Fruit fly (Drosophila melanogaster) whole organism, embryonic: ENCODE data around the gene snky.
A peak's percentile ranks its signal among the peaks of the same experiment; 100 is the strongest.

Source experiments
- CG10321 ChIP-seq: fragments of 200-800 bp; sonication (Bioruptor generic); IDR thresholded peaks from 2 replicates; pipeline ENCODE4 v1.3.6; 2022; ENCODE audit warnings: missing biosample characterization, missing genetic modification characterization
- CG10959 ChIP-seq: fragments of 200-800 bp; sonication (Bioruptor generic); IDR thresholded peaks from 2 replicates; pipeline ENCODE4 v1.3.6; 2022; ENCODE audit warnings: missing biosample characterization, missing genetic modification characterization
- CG11093 ChIP-seq: fragments of 200-800 bp; sonication (Bioruptor generic); IDR thresholded peaks from 3 replicates; pipeline ENCODE4 v1.3.6; 2022; ENCODE audit warnings: missing biosample characterization, missing genetic modification characterization
- CG11504 ChIP-seq: fragments of 200-800 bp; sonication (Bioruptor generic); optimal IDR thresholded peaks from 3 replicates; lab custom pipeline; 2019; ENCODE audit warnings: missing biosample characterization, mild to moderate bottlenecking, missing genetic modification characterization, moderate library complexity
- CG1233 ChIP-seq: fragments of 200-800 bp; sonication (Bioruptor generic); optimal IDR thresholded peaks from 4 replicates; lab custom pipeline; 2018; ENCODE audit warnings: missing biosample characterization, mild to moderate bottlenecking, missing genetic modification characterization
- CG12769 ChIP-seq: fragments of 200-800 bp; sonication (Bioruptor generic); optimal IDR thresholded peaks from 2 replicates; lab custom pipeline; 2019; ENCODE audit warnings: missing biosample characterization, mild to moderate bottlenecking, missing genetic modification characterization, moderate library complexity
- CG13624 ChIP-seq: fragments of 200-800 bp; sonication (Bioruptor generic); optimal IDR thresholded peaks from 2 replicates; lab custom pipeline; 2016; ENCODE audit warnings: missing biosample characterization, missing genetic modification characterization
- CG14050 ChIP-seq: fragments of 200-800 bp; sonication (Bioruptor generic); IDR thresholded peaks from 3 replicates; pipeline ENCODE4 v1.3.6; 2022; ENCODE audit warnings: missing biosample characterization, missing genetic modification characterization
- CG14860 ChIP-seq: fragments of 200-800 bp; sonication (Bioruptor generic); IDR thresholded peaks from 3 replicates; pipeline ENCODE4 v1.3.6; 2022; ENCODE audit warnings: missing biosample characterization, missing genetic modification characterization; ENCODE audit not compliant: partially characterized antibody
- CG16815 ChIP-seq: fragments of 200-800 bp; sonication (Bioruptor generic); optimal IDR thresholded peaks from 3 replicates; lab custom pipeline; 2017; ENCODE audit warnings: missing biosample characterization, mild to moderate bottlenecking, missing genetic modification characterization
- CG17328 ChIP-seq: fragments of 200-800 bp; sonication (Bioruptor generic); IDR thresholded peaks from 2 replicates; pipeline ENCODE4 v1.3.6; 2022; ENCODE audit warnings: missing biosample characterization, missing genetic modification characterization
- CG2199 ChIP-seq: fragments of 200-800 bp; sonication (Bioruptor generic); IDR thresholded peaks from 3 replicates; pipeline ENCODE4 v1.3.6; 2022; ENCODE audit warnings: missing biosample characterization, missing genetic modification characterization
- CG2712 ChIP-seq: fragments of 200-800 bp; optimal IDR thresholded peaks from 3 replicates; lab custom pipeline; 2019; ENCODE audit warnings: missing biosample characterization, mild to moderate bottlenecking, missing genetic modification characterization, moderate library complexity
- CG43689 ChIP-seq: fragments of 200-800 bp; sonication (Bioruptor generic); IDR thresholded peaks from 2 replicates; pipeline ENCODE4 v1.3.6; 2022; ENCODE audit warnings: missing biosample characterization, missing genetic modification characterization
- CG4424 ChIP-seq: fragments of 200-800 bp; sonication (Bioruptor generic); optimal IDR thresholded peaks from 3 replicates; lab custom pipeline; 2016; ENCODE audit warnings: missing biosample characterization, missing genetic modification characterization
- CG4730 ChIP-seq: fragments of 200-800 bp; sonication (Bioruptor generic); IDR thresholded peaks from 2 replicates; pipeline ENCODE4 v1.3.6; 2022; ENCODE audit warnings: missing biosample characterization, missing genetic modification characterization
- CG5953 ChIP-seq: fragments of 200-800 bp; sonication (Bioruptor generic); IDR thresholded peaks from 2 replicates; pipeline ENCODE4 v1.3.6; 2022; ENCODE audit warnings: missing biosample characterization, missing genetic modification characterization
- CG6683 ChIP-seq: fragments of 200-800 bp; sonication (Bioruptor generic); optimal IDR thresholded peaks from 2 replicates; lab custom pipeline; 2017; ENCODE audit warnings: missing biosample characterization, mild to moderate bottlenecking, missing genetic modification characterization, missing genetic modification reagents
- CG6689 ChIP-seq: fragments of 200-800 bp; sonication (Bioruptor generic); IDR thresholded peaks from 2 replicates; pipeline ENCODE4 v1.3.6; 2022; ENCODE audit warnings: missing biosample characterization, missing genetic modification characterization
- CG7372 ChIP-seq: fragments of 200-800 bp; sonication (Bioruptor generic); IDR thresholded peaks from 2 replicates; pipeline ENCODE4 v1.3.6; 2022; ENCODE audit warnings: missing biosample characterization, missing genetic modification characterization
- CG7963 ChIP-seq: fragments of 200-800 bp; sonication (Bioruptor generic); IDR thresholded peaks from 3 replicates; pipeline ENCODE4 v1.3.6; 2022; ENCODE audit warnings: missing biosample characterization, missing genetic modification characterization; ENCODE audit not compliant: partially characterized antibody
- Dbx ChIP-seq: fragments of 200-800 bp; sonication (Bioruptor generic); IDR thresholded peaks from 3 replicates; pipeline ENCODE4 v1.3.6; 2022; ENCODE audit warnings: missing biosample characterization, missing genetic modification characterization
- Fer3 ChIP-seq: fragments of 200-800 bp; sonication (Bioruptor generic); optimal IDR thresholded peaks from 2 replicates; lab custom pipeline; 2018; ENCODE audit warnings: missing biosample characterization, mild to moderate bottlenecking, missing genetic modification characterization, moderate library complexity
- Hmx ChIP-seq: fragments of 200-800 bp; sonication (Bioruptor generic); optimal IDR thresholded peaks from 2 replicates; lab custom pipeline; 2016; ENCODE audit warnings: missing biosample characterization, missing genetic modification characterization
- Hr39 ChIP-seq: fragments of >200 bp; optimal IDR thresholded peaks from 2 replicates; lab custom pipeline; 2017
- Hr78 ChIP-seq, 2 experiments: fragments of 200-800 bp in 1 of 2; fragments of >200 bp in 1 of 2; sonication (Bioruptor generic) in 1 of 2; optimal IDR thresholded peaks; 2 replicates each; lab custom pipeline; 2017 to 2019; ENCODE audit warnings: missing biosample characterization in 2 of 2, missing genetic modification characterization in 2 of 2, mild to moderate bottlenecking in 1 of 2, moderate library complexity in 1 of 2
- Jarid2 ChIP-seq: fragments of 200-800 bp; sonication (Bioruptor generic); optimal IDR thresholded peaks from 3 replicates; lab custom pipeline; 2017; ENCODE audit warnings: mild to moderate bottlenecking, missing biosample characterization, missing genetic modification reagents, missing genetic modification characterization
- Mad ChIP-seq: fragments of 200-800 bp; sonication (Bioruptor generic); optimal IDR thresholded peaks from 2 replicates; lab custom pipeline; 2016; ENCODE audit warnings: missing biosample characterization, missing genetic modification characterization
- Nf-YB ChIP-seq: fragments of 200-800 bp; sonication (Bioruptor generic); optimal IDR thresholded peaks from 3 replicates; lab custom pipeline; 2019; ENCODE audit warnings: missing biosample characterization, mild to moderate bottlenecking, missing genetic modification characterization, moderate library complexity
- PHDP ChIP-seq: fragments of 200-800 bp; sonication (Bioruptor generic); optimal IDR thresholded peaks from 3 replicates; lab custom pipeline; 2018; ENCODE audit warnings: missing biosample characterization, mild to moderate bottlenecking, missing genetic modification characterization, moderate library complexity
- Poxn ChIP-seq: fragments of 200-800 bp; sonication (Bioruptor generic); IDR thresholded peaks from 2 replicates; pipeline ENCODE4 v1.3.6; 2022; ENCODE audit warnings: missing biosample characterization, missing genetic modification characterization
- Ptx1 ChIP-seq: fragments of 200-800 bp; sonication (Bioruptor generic); IDR thresholded peaks from 2 replicates; pipeline ENCODE4 v1.3.6; 2022; ENCODE audit warnings: missing biosample characterization, missing genetic modification characterization
- Sry-β ChIP-seq: fragments of 200-800 bp; sonication (Bioruptor generic); optimal IDR thresholded peaks from 2 replicates; lab custom pipeline; 2018; ENCODE audit warnings: missing biosample characterization, mild to moderate bottlenecking, missing genetic modification characterization, moderate library complexity
- Sry-δ ChIP-seq: fragments of 200-800 bp; sonication (Bioruptor generic); optimal IDR thresholded peaks from 2 replicates; lab custom pipeline; 2016; ENCODE audit warnings: missing biosample characterization, missing genetic modification characterization
- ase ChIP-seq: fragments of 200-800 bp; sonication (Bioruptor generic); IDR thresholded peaks from 3 replicates; pipeline ENCODE4 v1.3.6; 2022; ENCODE audit warnings: missing biosample characterization, missing genetic modification characterization
- bab2 ChIP-seq: fragments of 200-800 bp; sonication (Bioruptor generic); optimal IDR thresholded peaks from 2 replicates; lab custom pipeline; 2016; ENCODE audit warnings: missing biosample characterization, missing genetic modification characterization
- bigmax ChIP-seq: fragments of 200-800 bp; sonication (Bioruptor generic); optimal IDR thresholded peaks from 2 replicates; lab custom pipeline; 2018; ENCODE audit warnings: missing biosample characterization, mild to moderate bottlenecking, missing genetic modification characterization
- bsh ChIP-seq, 2 experiments: fragments of 200-800 bp; sonication (Bioruptor generic); optimal IDR thresholded peaks; 2 replicates each; lab custom pipeline; 2017 to 2018; ENCODE audit warnings: mild to moderate bottlenecking in 2 of 2, missing biosample characterization in 2 of 2, missing genetic modification characterization in 2 of 2, moderate library complexity in 1 of 2
- cad ChIP-seq: fragments of >200 bp; optimal IDR thresholded peaks from 2 replicates; lab custom pipeline; 2017; ENCODE audit warnings: missing biosample characterization, missing genetic modification characterization
- cato ChIP-seq: fragments of 200-800 bp; sonication (Bioruptor generic); optimal IDR thresholded peaks from 2 replicates; lab custom pipeline; 2016; ENCODE audit warnings: missing biosample characterization, missing genetic modification characterization, borderline replicate concordance
- chn ChIP-seq: fragments of 200-800 bp; sonication (Bioruptor generic); optimal IDR thresholded peaks from 2 replicates; lab custom pipeline; 2016; ENCODE audit warnings: missing biosample characterization, missing genetic modification characterization
- corto ChIP-seq: fragments of 200-800 bp; sonication (Bioruptor generic); optimal IDR thresholded peaks from 2 replicates; lab custom pipeline; 2016; ENCODE audit warnings: missing biosample characterization, mild to moderate bottlenecking, missing genetic modification characterization, moderate library complexity
- gro ChIP-seq: fragments of 200-800 bp; sonication (Bioruptor generic); optimal IDR thresholded peaks from 2 replicates; lab custom pipeline; 2016; ENCODE audit warnings: missing biosample characterization, missing genetic modification characterization
- ken ChIP-seq: fragments of 200-800 bp; sonication (Bioruptor generic); IDR thresholded peaks from 3 replicates; pipeline ENCODE4 v1.3.6; 2022; ENCODE audit warnings: missing biosample characterization, missing genetic modification characterization
- luna ChIP-seq: fragments of 200-800 bp; sonication (Bioruptor generic); optimal IDR thresholded peaks from 2 replicates; lab custom pipeline; 2016; ENCODE audit warnings: missing biosample characterization, missing genetic modification characterization
- maf-S ChIP-seq: fragments of 200-800 bp; sonication (Bioruptor generic); optimal IDR thresholded peaks from 2 replicates; lab custom pipeline; 2016; ENCODE audit warnings: missing biosample characterization, missing genetic modification characterization
- otp ChIP-seq: fragments of 200-800 bp; sonication (Bioruptor generic); IDR thresholded peaks from 3 replicates; pipeline ENCODE4, ENCODE4 v1.3.6; 2022; ENCODE audit warnings: missing biosample characterization, missing genetic modification characterization
- sug ChIP-seq: fragments of 200-800 bp; optimal IDR thresholded peaks from 2 replicates; lab custom pipeline; 2019; ENCODE audit warnings: missing biosample characterization, mild to moderate bottlenecking, missing genetic modification characterization, moderate library complexity
- tap ChIP-seq: fragments of 200-800 bp; optimal IDR thresholded peaks from 3 replicates; lab custom pipeline; 2019; ENCODE audit warnings: missing biosample characterization, mild to moderate bottlenecking, missing genetic modification characterization, moderate library complexity
- tup ChIP-seq: fragments of 200-800 bp; sonication (Bioruptor generic); optimal IDR thresholded peaks from 2 replicates; lab custom pipeline; 2016; ENCODE audit warnings: missing biosample characterization, mild to moderate bottlenecking, missing genetic modification characterization, moderate library complexity
- wdn ChIP-seq: fragments of 200-800 bp; sonication (Bioruptor generic); IDR thresholded peaks from 2 replicates; pipeline ENCODE4 v1.3.6; 2022; ENCODE audit warnings: missing biosample characterization, missing genetic modification characterization

snky gene

dm6 chr3L:13223360-13224028 is 49.2 kb downstream of the snky start (continued):
- TF ChIP-seq cato (no peak), sug (tag; lab: Kevin White, UChicago) (no peak), CG11093 (GFP tag; lab: Robert Waterston, UW) (no peak), bsh (GFP tag; optimal IDR thresholded peaks at IDR 0.05; lab: Kevin White, UChicago) (peak in 1 of 2 experiments; percentile 50), otp (GFP tag; lab: Robert Waterston, UW) (no peak), cad (GFP tag; lab: Kevin White, UChicago) (no peak), CG5953 (GFP tag; lab: Robert Waterston, UW) (no peak), Poxn (GFP tag; lab: Robert Waterston, UW) (no peak), PHDP (tag; lab: Kevin White, UChicago) (no peak), CG6689 (no peak), CG7372 (GFP tag; lab: Robert Waterston, UW) (no peak), CG14860 (GFP tag; lab: Robert Waterston, UW) (no peak), bab2 (no peak), bigmax (GFP tag; lab: Kevin White, UChicago) (no peak), corto (no peak), ken (GFP tag; lab: Robert Waterston, UW) (no peak), ase (GFP tag; lab: Robert Waterston, UW) (no peak), CG2712 (peak; percentile 54), CG12769 (tag; lab: Kevin White, UChicago) (no peak), tup (GFP tag; lab: Kevin White, UChicago) (no peak), CG10321 (GFP tag; lab: Robert Waterston, UW) (no peak), Dbx (no peak), CG10959 (GFP tag; lab: Robert Waterston, UW) (no peak), Jarid2 (no peak), Hr39 (lab: Kevin White, UChicago) (no peak), wdn (no peak), Mad (no peak), CG7963 (no peak), Ptx1 (GFP tag; lab: Robert Waterston, UW) (0 out of 2 replicates have a peak, but pooled peaks have one; percentile 10), CG43689 (GFP tag; lab: Robert Waterston, UW) (no peak), CG6683 (no peak), CG14050 (GFP tag; lab: Robert Waterston, UW) (no peak), Hr78 (GFP tag; optimal IDR thresholded peaks at IDR 0.05; lab: Kevin White, UChicago) (no peak), chn (GFP tag; lab: Kevin White, UChicago) (no peak), CG1233 (GFP tag; lab: Kevin White, UChicago) (no peak), tap (no peak), CG4424 (GFP tag; lab: Kevin White, UChicago) (peak; percentile 31), luna (GFP tag; lab: Kevin White, UChicago) (no peak), Nf-YB (GFP tag; lab: Kevin White, UChicago) (no peak), maf-S (GFP tag; lab: Kevin White, UChicago) (no peak), CG17328 (GFP tag; lab: Robert Waterston, UW) (no peak), CG4730 (GFP tag; lab: Robert Waterston, UW) (no peak), Sry-β (GFP tag; lab: Kevin White, UChicago) (no peak), Sry-δ (no peak), Fer3 (tag; lab: Kevin White, UChicago) (no peak), CG16815 (no peak), CG11504 (tag; lab: Kevin White, UChicago) (peak; percentile 42), Hmx (no peak), CG13624 (GFP tag; lab: Kevin White, UChicago) (no peak), gro (GFP tag; lab: Kevin White, UChicago) (no peak), CG2199 (GFP tag; lab: Robert Waterston, UW) (no peak)
